Worm (Caenorhabditis elegans) whole organism, L1 larva: Measurements from ENCODE around the gene C13F10.7.

ENCODE experiments used
- C04F5.9 ChIP-seq: sonication (generic microtip); optimal IDR thresholded peaks from 2 replicates; lab custom pipeline; 2016; ENCODE audit warnings: missing genetic modification characterization, missing compliant biosample characterization
- C16A3.4 ChIP-seq: fragments of 150-350 bp; optimal IDR thresholded peaks from 2 replicates; lab custom pipeline; 2014; ENCODE audit warnings: missing biosample characterization, missing genetic modification characterization
- F16B12.6 ChIP-seq: fragments of 150-350 bp; optimal IDR thresholded peaks from 2 replicates; lab custom pipeline; 2014; ENCODE audit warnings: missing biosample characterization, missing genetic modification characterization
- aha-1 ChIP-seq: fragments of 150-350 bp; optimal IDR thresholded peaks from 2 replicates; lab custom pipeline; 2014; ENCODE audit warnings: missing biosample characterization, missing genetic modification characterization
- aly-2 ChIP-seq: fragments of 150-350 bp; optimal IDR thresholded peaks from 2 replicates; lab custom pipeline; 2014; ENCODE audit warnings: missing biosample characterization, missing genetic modification characterization
- ama-1 ChIP-seq: fragments of 150-350 bp; optimal IDR thresholded peaks from 2 replicates; lab custom pipeline; 2014
- ceh-8 ChIP-seq: fragments of 200-800 bp; sonication (Bioruptor generic); optimal IDR thresholded peaks from 2 replicates; lab custom pipeline; 2018; ENCODE audit warnings: mild to moderate bottlenecking, missing genetic modification characterization, moderate library complexity, missing compliant biosample characterization
- ces-1 ChIP-seq: fragments of 150-350 bp; optimal IDR thresholded peaks from 2 replicates; lab custom pipeline; 2014; ENCODE audit warnings: missing biosample characterization, missing genetic modification reagents, missing genetic modification characterization
- dsc-1 ChIP-seq: sonication (generic microtip); optimal IDR thresholded peaks from 2 replicates; lab custom pipeline; 2016; ENCODE audit warnings: mild to moderate bottlenecking, missing genetic modification characterization, missing compliant biosample characterization
- efl-1 ChIP-seq, 4 experiments: fragments of 150-350 bp; optimal IDR thresholded peaks in 3 of 4; peaks in 1 of 4; 1 replicate in 1 of 4; 2 replicates in 3 of 4; lab custom pipeline; 2014; ENCODE audit warnings: missing biosample characterization in 2 of 4, missing genetic modification characterization in 2 of 4, missing genetic modification reagents in 2 of 4
- efl-3 ChIP-seq: fragments of 200-800 bp; sonication (Bioruptor generic); optimal IDR thresholded peaks from 2 replicates; lab custom pipeline; 2018; ENCODE audit warnings: mild to moderate bottlenecking, missing genetic modification characterization, missing compliant biosample characterization
- elt-2 ChIP-seq: sonication (generic microtip); optimal IDR thresholded peaks from 2 replicates; lab custom pipeline; 2016; ENCODE audit warnings: missing genetic modification characterization, mild to moderate bottlenecking, inconsistent platforms, missing compliant biosample characterization, missing genetic modification reagents
- elt-3 ChIP-seq, 6 experiments: fragments of 150-350 bp in 1 of 6; sonication (generic microtip); optimal IDR thresholded peaks; 2 replicates each; lab custom pipeline; 2017 to 2018; ENCODE audit warnings: missing biosample characterization in 6 of 6, missing genetic modification characterization in 6 of 6, inconsistent platforms in 1 of 6
- grh-1 ChIP-seq: fragments of 200-800 bp; sonication (Bioruptor generic); IDR thresholded peaks from 2 replicates; pipeline ENCODE4 v1.3.6; 2022; ENCODE audit warnings: missing genetic modification reagents, missing genetic modification characterization, missing compliant biosample characterization
- hlh-4 ChIP-seq: sonication (generic microtip); optimal IDR thresholded peaks from 2 replicates; lab custom pipeline; 2016; ENCODE audit warnings: mild to moderate bottlenecking, missing genetic modification characterization, missing compliant biosample characterization
- lin-15B ChIP-seq: fragments of 150-350 bp; sonication (generic microtip); optimal IDR thresholded peaks from 3 replicates; lab custom pipeline; 2014; ENCODE audit warnings: missing biosample characterization, missing genetic modification characterization
- lin-35 ChIP-seq, 2 experiments: fragments of 150-350 bp; optimal IDR thresholded peaks; 2 replicates each; lab custom pipeline; 2014; ENCODE audit warnings: missing biosample characterization in 2 of 2, missing genetic modification characterization in 2 of 2, missing genetic modification reagents in 2 of 2
- mef-2 ChIP-seq: fragments of 150-350 bp; optimal IDR thresholded peaks from 2 replicates; lab custom pipeline; 2014; ENCODE audit warnings: missing biosample characterization, missing genetic modification characterization
- mep-1 ChIP-seq: fragments of 150-350 bp; optimal IDR thresholded peaks from 2 replicates; lab custom pipeline; 2014; ENCODE audit warnings: missing biosample characterization, missing genetic modification characterization
- nhr-11 ChIP-seq: fragments of 150-350 bp; optimal IDR thresholded peaks from 2 replicates; lab custom pipeline; 2014; ENCODE audit warnings: missing biosample characterization, missing genetic modification characterization
- nhr-12 ChIP-seq: sonication (generic microtip); optimal IDR thresholded peaks from 2 replicates; lab custom pipeline; 2017; ENCODE audit warnings: missing biosample characterization, missing genetic modification characterization
- nhr-237 ChIP-seq: fragments of 150-350 bp; optimal IDR thresholded peaks from 2 replicates; lab custom pipeline; 2014; ENCODE audit warnings: missing biosample characterization, missing genetic modification characterization
- nhr-47 ChIP-seq: sonication (generic microtip); optimal IDR thresholded peaks from 2 replicates; lab custom pipeline; 2016; ENCODE audit warnings: mild to moderate bottlenecking, missing genetic modification characterization, moderate library complexity, missing compliant biosample characterization
- nhr-71 ChIP-seq: sonication (generic microtip); optimal IDR thresholded peaks from 2 replicates; lab custom pipeline; 2016; ENCODE audit warnings: mild to moderate bottlenecking, missing genetic modification characterization, moderate library complexity, missing compliant biosample characterization
- nhr-76 ChIP-seq: sonication (generic microtip); optimal IDR thresholded peaks from 2 replicates; lab custom pipeline; 2017; ENCODE audit warnings: missing biosample characterization, missing genetic modification characterization
- nhr-85 ChIP-seq: sonication (generic microtip); peaks from one replicate; lab custom pipeline; 2016; ENCODE audit warnings: missing genetic modification characterization, inconsistent platforms, missing compliant biosample characterization
- nhr-90 ChIP-seq: sonication (generic microtip); optimal IDR thresholded peaks from 2 replicates; lab custom pipeline; 2016; ENCODE audit warnings: mild to moderate bottlenecking, missing genetic modification characterization, missing compliant biosample characterization; ENCODE audit not compliant: poor library complexity
- pax-3 ChIP-seq: fragments of 200-800 bp; sonication (Bioruptor generic); optimal IDR thresholded peaks from 2 replicates; lab custom pipeline; 2018; ENCODE audit warnings: mild to moderate bottlenecking, missing genetic modification characterization, moderate library complexity, missing compliant biosample characterization
- pqm-1 ChIP-seq: sonication (generic microtip); optimal IDR thresholded peaks from 3 replicates; lab custom pipeline; 2017; ENCODE audit warnings: missing biosample characterization, missing genetic modification characterization
- rnt-1 ChIP-seq: sonication (generic microtip); optimal IDR thresholded peaks from 2 replicates; lab custom pipeline; 2016; ENCODE audit warnings: mild to moderate bottlenecking, missing genetic modification characterization, moderate library complexity, missing compliant biosample characterization
- sox-4 ChIP-seq: sonication (generic microtip); optimal IDR thresholded peaks from 2 replicates; lab custom pipeline; 2016; ENCODE audit warnings: missing genetic modification characterization, missing compliant biosample characterization
- sptf-1 ChIP-seq: fragments of 150-350 bp; optimal IDR thresholded peaks from 2 replicates; lab custom pipeline; 2014; ENCODE audit warnings: missing biosample characterization, missing genetic modification characterization
- tbx-2 ChIP-seq: sonication (generic microtip); optimal IDR thresholded peaks from 2 replicates; lab custom pipeline; 2016; ENCODE audit warnings: missing genetic modification characterization, missing compliant biosample characterization
- tlp-1 ChIP-seq: fragments of 150-350 bp; optimal IDR thresholded peaks from 2 replicates; lab custom pipeline; 2014; ENCODE audit warnings: missing biosample characterization, missing genetic modification characterization
- zip-4 ChIP-seq: fragments of 200-800 bp; sonication (Bioruptor generic); optimal IDR thresholded peaks from 2 replicates; lab custom pipeline; 2018; ENCODE audit warnings: mild to moderate bottlenecking, missing genetic modification characterization, moderate library complexity, missing compliant biosample characterization
- ztf-11 ChIP-seq, 2 experiments: sonication (generic microtip); optimal IDR thresholded peaks; 2 replicates each; lab custom pipeline; 2016 to 2017; ENCODE audit warnings: missing genetic modification characterization in 2 of 2, missing biosample characterization in 1 of 2, missing compliant biosample characterization in 1 of 2
- ztf-4 ChIP-seq: fragments of 150-350 bp; optimal IDR thresholded peaks from 2 replicates; lab custom pipeline; 2014; ENCODE audit warnings: missing biosample characterization, missing genetic modification characterization

The C13F10.7 gene

ce11 chrV:7223152-7223551 lies at the start of gene C13F10.7:
C13F10.7 (minus strand) TSS chrV:7223252.
- no peak for TF ChIP-seq mef-2 (tag; lab: Kevin White, UChicago)
- no peak for TF ChIP-seq elt-3 (tag; optimal IDR thresholded peaks at IDR 0.05; lab: Kevin White, UChicago)
- no peak for TF ChIP-seq nhr-71 (tag; lab: Kevin White, UChicago)

- TF ChIP-seq nhr-71 (tag; lab: Kevin White, UChicago), result no peak
- no peak for TF ChIP-seq nhr-76 (tag; lab: Kevin White, UChicago)
- no peak for TF ChIP-seq rnt-1 (tag; lab: Kevin White, UChicago)
- TF ChIP-seq tlp-1 (tag; lab: Kevin White, UChicago), result no peak
- no peak for TF ChIP-seq aly-2 (tag; lab: Kevin White, UChicago)
- TF ChIP-seq zip-4, result no peak
- no peak for TF ChIP-seq elt-3 (tag; optimal IDR thresholded peaks at IDR 0.05; lab: Kevin White, UChicago)
- TF ChIP-seq F16B12.6, result no peak
- no peak for TF ChIP-seq sox-4 (tag; lab: Kevin White, UChicago)
- no peak for TF ChIP-seq nhr-237 (tag; lab: Kevin White, UChicago)
- no peak for TF ChIP-seq ztf-11 (tag; optimal IDR thresholded peaks at IDR 0.05; lab: Kevin White, UChicago)
- no peak for TF ChIP-seq sptf-1 (tag; lab: Kevin White, UChicago)
- no peak for TF ChIP-seq pqm-1 (tag; lab: Kevin White, UChicago)
- TF ChIP-seq nhr-90 (tag; lab: Kevin White, UChicago), result no peak
- no peak for TF ChIP-seq elt-2 (tag; lab: Kevin White, UChicago)
- TF ChIP-seq nhr-12 (tag; lab: Kevin White, UChicago), result no peak
- TF ChIP-seq pax-3 (tag; lab: Kevin White, UChicago), result no peak
- no peak for TF ChIP-seq dsc-1
Measured at ce11 chrV:7269399-7269798, 46.3 kb upstream of the C13F10.7 start, which contains the start of gene C13A2.6. C13A2.6 (plus strand) TSS chrV:7269699.

- TF ChIP-seq ztf-4, result no peak
- no peak for TF ChIP-seq nhr-47 (tag; lab: Kevin White, UChicago)
- TF ChIP-seq mep-1 (tag; lab: Kevin White, UChicago), result no peak
- no peak for TF ChIP-seq ces-1
Measured at ce11 chrV:7266021-7266420, 43.0 kb upstream of the C13F10.7 start, which contains the start of gene C13A2.7. C13A2.7 (plus strand) TSS chrV:7266321.

ce11 chrV:7264042-7264441 lies 41.0 kb upstream of the C13F10.7 start, which contains the start of gene C13A2.9:
C13A2.9 (minus strand) TSS chrV:7264142.
- TF ChIP-seq lin-35 (GFP tag; optimal IDR thresholded peaks at IDR 0.05; lab: Kevin White, UChicago) (no peak), hlh-4 (tag; lab: Kevin White, UChicago) (no peak), tbx-2 (no peak), grh-1 (GFP tag; lab: Robert Waterston, UW) (no peak), mep-1 (tag; lab: Kevin White, UChicago) (no peak), zip-4 (no peak), efl-3 (GFP tag; lab: Kevin White, UChicago) (no peak), nhr-76 (tag; lab: Kevin White, UChicago) (no peak), nhr-85 (tag; lab: Kevin White, UChicago) (no peak), nhr-11 (tag; lab: Kevin White, UChicago) (no peak), aha-1 (tag; lab: Kevin White, UChicago) (no peak), lin-15B (tag; lab: Kevin White, UChicago) (no peak), ceh-8 (GFP tag; lab: Kevin White, UChicago) (no peak), ama-1 (lab: Kevin White, UChicago) (no peak), C16A3.4 (tag; lab: Kevin White, UChicago) (no peak), efl-1 (optimal IDR thresholded peaks at IDR 0.05; lab: Kevin White, UChicago) (no peak), efl-1 (GFP tag; optimal IDR thresholded peaks at IDR 0.05 in 1 of 2; lab: Kevin White, UChicago) (no peak), ztf-4 (no peak), ces-1 (no peak), C04F5.9 (tag; lab: Kevin White, UChicago) (no peak)
